Worm (Caenorhabditis elegans) whole organism, late embryonic: ENCODE data around the gene R12B2.6.

Source experiments
- F13H6.1 ChIP-seq: sonication (generic microtip); optimal IDR thresholded peaks from 2 replicates; lab custom pipeline; 2016; ENCODE audit warnings: missing genetic modification characterization, missing compliant biosample characterization
- ama-1 ChIP-seq: fragments of 150-350 bp; optimal IDR thresholded peaks from 2 replicates; lab custom pipeline; 2014
- ceh-19 ChIP-seq: fragments of 200-800 bp; sonication (Bioruptor generic); optimal IDR thresholded peaks from 2 replicates; lab custom pipeline; 2018; ENCODE audit warnings: mild to moderate bottlenecking, missing genetic modification characterization, missing compliant biosample characterization
- ceh-6 ChIP-seq: fragments of 200-800 bp; sonication (Bioruptor generic); optimal IDR thresholded peaks from 2 replicates; lab custom pipeline; 2018; ENCODE audit warnings: mild to moderate bottlenecking, missing genetic modification characterization, missing compliant biosample characterization
- fkh-10 ChIP-seq: fragments of 150-350 bp; optimal IDR thresholded peaks from 2 replicates; lab custom pipeline; 2014; ENCODE audit warnings: missing biosample characterization, missing genetic modification reagents, missing genetic modification characterization
- gmeb-2 ChIP-seq: sonication (generic microtip); optimal IDR thresholded peaks from 2 replicates; lab custom pipeline; 2016; ENCODE audit warnings: missing genetic modification characterization, inconsistent platforms, missing compliant biosample characterization
- hlh-15 ChIP-seq: sonication (generic microtip); optimal IDR thresholded peaks from 2 replicates; lab custom pipeline; 2016; ENCODE audit warnings: missing genetic modification characterization, missing compliant biosample characterization
- mec-3 ChIP-seq: sonication (generic microtip); optimal IDR thresholded peaks from 2 replicates; lab custom pipeline; 2016; ENCODE audit warnings: borderline replicate concordance, missing genetic modification characterization, missing compliant biosample characterization
- pag-3 ChIP-seq: sonication (generic microtip); optimal IDR thresholded peaks from 2 replicates; lab custom pipeline; 2016; ENCODE audit warnings: missing compliant biosample characterization, missing genetic modification characterization, borderline replicate concordance
- ref-2 ChIP-seq: sonication (generic microtip); optimal IDR thresholded peaks from 2 replicates; lab custom pipeline; 2016; ENCODE audit warnings: missing genetic modification characterization, missing compliant biosample characterization
- rnt-1 ChIP-seq: sonication (generic microtip); optimal IDR thresholded peaks from 2 replicates; lab custom pipeline; 2016; ENCODE audit warnings: missing genetic modification characterization, missing compliant biosample characterization
- unc-86 ChIP-seq: sonication (generic microtip); optimal IDR thresholded peaks from 2 replicates; lab custom pipeline; 2016; ENCODE audit warnings: missing genetic modification characterization, missing compliant biosample characterization
- zip-5 ChIP-seq: sonication (generic microtip); optimal IDR thresholded peaks from 2 replicates; lab custom pipeline; 2016; ENCODE audit warnings: missing genetic modification characterization, missing compliant biosample characterization

DNA sequence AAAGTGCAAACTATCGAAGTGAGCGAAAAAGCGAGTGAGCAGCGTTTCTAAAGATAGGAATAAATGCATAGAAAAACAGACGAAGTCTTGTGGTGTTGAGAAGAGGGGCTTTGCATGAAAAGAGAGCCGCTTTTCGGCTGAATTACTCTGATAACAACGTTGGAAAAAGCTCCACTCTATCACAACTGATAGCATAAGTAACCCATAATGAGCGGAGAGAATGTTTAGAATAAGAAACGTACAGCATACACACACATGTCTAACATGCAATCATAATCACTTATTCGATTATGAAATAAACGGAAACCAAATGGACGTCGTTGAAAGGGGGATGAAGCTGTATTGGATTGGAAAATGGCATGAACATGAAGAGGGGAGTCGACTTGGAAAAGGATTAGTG is 6.3 kb upstream of the R12B2.6 start:
- no peak for TF ChIP-seq gmeb-2
- no peak for TF ChIP-seq fkh-10
- TF ChIP-seq ama-1 (lab: Kevin White, UChicago) = no peak
- no peak for TF ChIP-seq zip-5 (tag; lab: Kevin White, UChicago)
- TF ChIP-seq unc-86 (tag; lab: Kevin White, UChicago) = no peak
- TF ChIP-seq F13H6.1 (tag; lab: Kevin White, UChicago) = no peak
- no peak for TF ChIP-seq ceh-6 (GFP tag; lab: Kevin White, UChicago)
- no peak for TF ChIP-seq ceh-19
- no peak for TF ChIP-seq mec-3
- TF ChIP-seq hlh-15 (tag; lab: Kevin White, UChicago) = no peak
- no peak for TF ChIP-seq rnt-1 (tag; lab: Kevin White, UChicago)
- no peak for TF ChIP-seq ref-2 (tag; lab: Kevin White, UChicago)
- TF ChIP-seq pag-3 (tag; lab: Kevin White, UChicago) = no peak
